Fruit fly (Drosophila melanogaster): ENCODE results near the gene CG7739.

CG7739 gene

DNA sequence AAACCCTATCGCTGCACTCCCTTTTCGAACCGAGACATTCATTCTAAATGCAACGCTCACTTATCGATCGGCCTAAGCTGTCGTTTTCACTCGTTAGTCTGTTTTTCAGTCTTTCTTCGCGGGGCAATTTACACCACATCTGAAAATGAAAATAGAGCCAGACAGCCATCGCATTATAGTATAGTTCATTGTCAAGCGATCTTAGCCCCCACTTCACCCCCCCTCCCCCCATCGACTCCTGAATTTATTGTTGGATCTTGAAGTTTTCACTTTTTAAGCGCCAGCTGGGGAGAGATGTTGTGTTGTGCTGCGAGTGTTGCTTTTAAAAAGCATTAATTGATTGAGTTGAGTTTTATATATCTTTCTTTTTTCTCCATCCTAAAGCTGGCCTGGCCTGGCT lies 36.3 kb upstream of the CG7739 start:
- TF ChIP-seq Vsx2 (GFP tag; optimal IDR thresholded peaks at IDR 0.05; ENCODE audit: partially characterized antibody) (no peak), Jra (GFP tag; optimal IDR thresholded peaks at IDR 0.05) (no peak), CrebA (GFP tag; optimal IDR thresholded peaks at IDR 0.05; ENCODE audit: borderline replicate concordance) (no peak), Hnf4 (GFP tag; optimal IDR thresholded peaks at IDR 0.05) (no peak), dsf (GFP tag; optimal IDR thresholded peaks at IDR 0.05; ENCODE audit: borderline replicate concordance) (no peak), sage (GFP tag; optimal IDR thresholded peaks at IDR 0.05) (no peak), Sp1 (GFP tag; optimal IDR thresholded peaks at IDR 0.05) (no peak), psq (GFP tag; optimal IDR thresholded peaks at IDR 0.05) (no peak), Hr83 (GFP tag; optimal IDR thresholded peaks at IDR 0.05; ENCODE audit: poor library complexity, severe bottlenecking) (no peak), Myc (optimal IDR thresholded peaks at IDR 0.05) (no peak), Hr78 (GFP tag; optimal IDR thresholded peaks at IDR 0.05) (no peak), br (GFP tag; optimal IDR thresholded peaks at IDR 0.05) (no peak), Dfd (GFP tag; optimal IDR thresholded peaks at IDR 0.05) (no peak), Dif (GFP tag; optimal IDR thresholded peaks at IDR 0.05; ENCODE audit: partially characterized antibody) (no peak), usp (GFP tag; optimal IDR thresholded peaks at IDR 0.05) (no peak)

DNA sequence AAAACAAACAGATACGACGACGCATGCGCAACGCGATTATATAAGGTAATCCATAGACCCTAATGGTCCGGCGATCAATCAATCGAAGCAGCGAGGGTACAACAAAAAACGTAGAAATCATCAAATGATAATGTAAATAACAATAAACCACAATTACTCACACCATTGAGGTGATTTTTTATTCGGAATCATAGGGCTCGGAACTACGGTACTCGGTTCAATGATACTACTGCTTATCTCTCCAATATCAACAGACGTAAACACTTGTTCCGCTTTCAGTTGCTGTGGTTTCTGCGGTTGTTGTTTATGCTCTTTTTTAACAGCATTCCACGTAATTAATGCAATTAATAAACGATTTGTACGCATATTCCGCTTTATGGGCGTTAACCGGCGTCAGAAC lies 35.1 kb upstream of the CG7739 start:
- TF ChIP-seq Jra (GFP tag; optimal IDR thresholded peaks at IDR 0.05) (no peak), rgr (GFP tag; optimal IDR thresholded peaks at IDR 0.05) (no peak), fru (GFP tag; optimal IDR thresholded peaks at IDR 0.05) (no peak)

DNA sequence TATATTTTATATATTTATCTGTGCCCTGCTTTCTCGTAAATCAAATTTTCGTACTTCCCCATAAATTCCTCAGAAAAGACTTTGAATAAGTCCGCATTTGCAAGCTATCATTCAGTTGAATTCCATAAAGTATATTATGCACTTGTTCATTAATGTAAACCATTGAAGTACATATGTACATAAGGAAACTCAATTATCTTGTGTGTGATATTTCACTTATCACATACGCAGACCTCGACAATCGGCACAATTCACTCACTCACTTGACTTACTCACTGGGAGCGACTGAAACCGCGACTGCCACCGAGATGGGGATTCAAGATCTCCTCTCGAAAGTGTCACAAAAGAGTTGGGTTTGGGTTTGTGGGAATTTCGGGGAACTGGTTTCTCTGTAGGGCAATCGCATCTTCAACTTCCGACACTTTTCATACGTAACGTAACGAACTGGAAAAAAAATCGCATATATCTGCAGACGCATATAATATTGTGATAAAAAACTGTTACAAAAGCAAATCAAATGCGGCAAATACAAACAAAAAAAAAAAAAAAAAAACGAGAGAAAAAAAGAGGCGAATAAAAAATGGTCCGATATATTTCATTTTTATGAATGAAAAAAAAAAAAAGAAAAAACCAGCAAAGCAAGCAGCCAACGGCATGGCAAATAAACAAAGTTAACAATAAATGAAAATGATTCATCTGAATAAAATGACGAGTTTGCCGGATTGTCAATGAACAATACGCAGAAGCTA lies 34.3 kb upstream of the CG7739 start:
- TF ChIP-seq tai (GFP tag; optimal IDR thresholded peaks at IDR 0.05) (no peak), Rel (GFP tag; optimal IDR thresholded peaks at IDR 0.05) (no peak), Rel (tag; optimal IDR thresholded peaks at IDR 0.05) (peak; percentile 63), lola (GFP tag; optimal IDR thresholded peaks at IDR 0.05) (no peak), h (GFP tag; optimal IDR thresholded peaks at IDR 0.05) (peak; percentile 12), Sp1 (GFP tag; optimal IDR thresholded peaks at IDR 0.05) (peak; percentile 17), rgr (GFP tag; optimal IDR thresholded peaks at IDR 0.05) (peak; percentile 17), psq (GFP tag; optimal IDR thresholded peaks at IDR 0.05) (no peak), Abd-B (GFP tag; optimal IDR thresholded peaks at IDR 0.05) (no peak), ey (GFP tag; optimal IDR thresholded peaks at IDR 0.05) (no peak), br (GFP tag; optimal IDR thresholded peaks at IDR 0.05) (no peak)

DNA sequence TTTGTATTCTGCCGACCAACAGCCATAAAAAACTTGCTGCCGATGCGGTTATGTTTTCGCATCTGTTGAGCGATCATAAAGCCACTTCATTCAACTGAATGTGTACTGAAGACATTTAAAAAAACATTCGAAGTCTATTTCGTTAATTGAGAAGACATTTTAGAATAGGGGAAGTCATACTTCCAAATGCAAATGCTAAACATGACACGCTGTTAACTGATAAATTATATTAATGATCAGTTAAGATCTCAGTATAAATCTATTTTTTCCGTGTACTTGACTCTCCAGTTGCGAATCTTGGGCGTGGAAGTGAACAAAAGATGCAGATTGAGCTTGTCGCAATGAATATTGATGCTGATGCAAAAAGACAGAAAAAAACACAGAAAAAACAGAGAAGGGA lies 33.1 kb upstream of the CG7739 start:
- TF ChIP-seq usp (GFP tag; optimal IDR thresholded peaks at IDR 0.05), result no peak
- no peak for TF ChIP-seq pan (optimal IDR thresholded peaks at IDR 0.05)
- TF ChIP-seq CrebA (GFP tag; optimal IDR thresholded peaks at IDR 0.05; ENCODE audit: borderline replicate concordance), result no peak
- TF ChIP-seq jim (GFP tag; optimal IDR thresholded peaks at IDR 0.05), result no peak
- no peak for TF ChIP-seq rgr (GFP tag; optimal IDR thresholded peaks at IDR 0.05)

DNA sequence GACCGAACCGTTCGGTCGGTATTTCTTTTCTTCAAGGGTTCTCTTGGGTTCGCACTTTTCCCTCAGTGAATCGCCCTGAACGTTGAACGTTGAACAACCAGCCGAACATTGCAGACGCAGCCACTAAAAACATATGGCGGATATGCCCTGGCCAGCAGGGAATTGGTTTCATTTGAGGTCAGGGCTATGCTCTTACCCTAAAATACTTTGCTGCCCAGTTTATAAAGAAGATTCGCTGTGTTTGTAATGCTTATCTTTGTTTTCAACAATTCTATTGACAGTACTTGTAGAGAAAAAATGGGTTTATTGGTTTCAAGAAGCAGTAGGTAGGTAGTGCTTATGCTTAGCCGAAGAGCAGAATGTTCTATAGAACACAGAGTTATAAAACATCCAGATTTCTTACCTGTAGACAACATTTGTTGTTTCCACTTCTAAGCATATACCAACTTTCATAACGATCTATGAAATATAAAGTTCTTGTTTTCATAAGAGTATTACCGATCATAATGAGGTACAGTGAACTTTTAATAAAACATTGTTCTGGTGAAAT lies 32.4 kb upstream of the CG7739 start:
- TF ChIP-seq h (GFP tag; optimal IDR thresholded peaks at IDR 0.05) (no peak), Myc (optimal IDR thresholded peaks at IDR 0.05) (no peak), psq (GFP tag; optimal IDR thresholded peaks at IDR 0.05) (no peak), Jra (GFP tag; optimal IDR thresholded peaks at IDR 0.05) (no peak), fru (GFP tag; optimal IDR thresholded peaks at IDR 0.05) (no peak), Dif (GFP tag; optimal IDR thresholded peaks at IDR 0.05; ENCODE audit: partially characterized antibody) (no peak), HLH106 (tag; optimal IDR thresholded peaks at IDR 0.05) (no peak), tai (GFP tag; optimal IDR thresholded peaks at IDR 0.05) (no peak), dmrt93B (GFP tag; optimal IDR thresholded peaks at IDR 0.05) (no peak), pan (optimal IDR thresholded peaks at IDR 0.05) (no peak), dl (GFP tag; optimal IDR thresholded peaks at IDR 0.05; ENCODE audit: insufficient read depth in 1 of 2, partially characterized antibody in 2 of 2) (no peak), CG32264 (GFP tag; optimal IDR thresholded peaks at IDR 0.05) (no peak), CrebA (GFP tag; optimal IDR thresholded peaks at IDR 0.05; ENCODE audit: borderline replicate concordance) (no peak), br (GFP tag; optimal IDR thresholded peaks at IDR 0.05) (no peak), Sp1 (GFP tag; optimal IDR thresholded peaks at IDR 0.05) (no peak), Abd-B (GFP tag; optimal IDR thresholded peaks at IDR 0.05) (no peak), foxo (GFP tag; optimal IDR thresholded peaks at IDR 0.05) (no peak), dsf (GFP tag; optimal IDR thresholded peaks at IDR 0.05; ENCODE audit: borderline replicate concordance) (no peak), usp (GFP tag; optimal IDR thresholded peaks at IDR 0.05) (no peak), lola (GFP tag; optimal IDR thresholded peaks at IDR 0.05) (no peak)

Measured in whole organism, wandering third instar larva.